Fruit fly (Drosophila melanogaster) whole organism, embryonic: ENCODE measurements around the gene CG33795.

Experiments
- Bdp1 ChIP-seq: fragments of 200-800 bp; sonication (Bioruptor generic); optimal IDR thresholded peaks from 3 replicates; lab custom pipeline; 2016; ENCODE audit warnings: missing biosample characterization, missing genetic modification characterization
- C15 ChIP-seq: fragments of 200-800 bp; sonication (Bioruptor generic); IDR thresholded peaks from 3 replicates; pipeline ENCODE4 v1.3.6; 2022; ENCODE audit warnings: missing biosample characterization, missing genetic modification characterization
- CG10321 ChIP-seq: fragments of 200-800 bp; sonication (Bioruptor generic); IDR thresholded peaks from 2 replicates; pipeline ENCODE4 v1.3.6; 2022; ENCODE audit warnings: missing biosample characterization, missing genetic modification characterization
- CG10543 ChIP-seq: fragments of 200-800 bp; sonication (Bioruptor generic); optimal IDR thresholded peaks from 3 replicates; lab custom pipeline; 2017; ENCODE audit warnings: missing biosample characterization, mild to moderate bottlenecking, missing genetic modification characterization, moderate library complexity
- CG14667 ChIP-seq: fragments of 200-800 bp; sonication (Bioruptor generic); IDR thresholded peaks from 2 replicates; pipeline ENCODE4 v1.3.6; 2022; ENCODE audit warnings: missing biosample characterization, missing genetic modification characterization
- CG15011 ChIP-seq: fragments of 200-800 bp; sonication (Bioruptor generic); optimal IDR thresholded peaks from 3 replicates; lab custom pipeline; 2018; ENCODE audit warnings: missing biosample characterization, mild to moderate bottlenecking, missing genetic modification characterization
- CG15073 ChIP-seq: fragments of 200-800 bp; sonication (Bioruptor generic); optimal IDR thresholded peaks from 2 replicates; lab custom pipeline; 2016; ENCODE audit warnings: missing biosample characterization, missing genetic modification characterization
- CG1792 ChIP-seq: fragments of 200-800 bp; sonication (Bioruptor generic); optimal IDR thresholded peaks from 2 replicates; lab custom pipeline; 2016; ENCODE audit warnings: missing biosample characterization, missing genetic modification characterization
- CG18599 ChIP-seq: fragments of 200-800 bp; sonication (Bioruptor generic); optimal IDR thresholded peaks from 3 replicates; lab custom pipeline; 2017; ENCODE audit warnings: missing biosample characterization, missing genetic modification characterization, mild to moderate bottlenecking, moderate library complexity, missing genetic modification reagents
- CG3163 ChIP-seq: fragments of 200-800 bp; sonication (Bioruptor generic); optimal IDR thresholded peaks from 3 replicates; lab custom pipeline; 2016; ENCODE audit warnings: missing biosample characterization, missing genetic modification characterization
- CG3726 ChIP-seq: fragments of 200-800 bp; sonication (Bioruptor generic); IDR thresholded peaks from 3 replicates; pipeline ENCODE4, ENCODE4 v1.3.6; 2022; ENCODE audit warnings: missing biosample characterization, missing genetic modification characterization
- CG4730 ChIP-seq: fragments of 200-800 bp; sonication (Bioruptor generic); IDR thresholded peaks from 2 replicates; pipeline ENCODE4 v1.3.6; 2022; ENCODE audit warnings: missing biosample characterization, missing genetic modification characterization
- CoRest ChIP-seq: fragments of 200-800 bp; sonication (Bioruptor generic); optimal IDR thresholded peaks from 3 replicates; lab custom pipeline; 2018; ENCODE audit warnings: missing biosample characterization, mild to moderate bottlenecking, missing genetic modification characterization, moderate library complexity
- Dref ChIP-seq: fragments of 200-800 bp; sonication (Bioruptor generic); IDR thresholded peaks from 2 replicates; pipeline ENCODE4 v1.3.6; 2022; ENCODE audit warnings: missing biosample characterization, missing genetic modification characterization
- E2f2 ChIP-seq: fragments of 200-800 bp; sonication (Bioruptor generic); IDR thresholded peaks from 2 replicates; pipeline ENCODE4 v1.3.6; 2022; ENCODE audit warnings: missing biosample characterization, missing genetic modification characterization
- ERR ChIP-seq: fragments of 200-800 bp; sonication (Bioruptor generic); optimal IDR thresholded peaks from 2 replicates; lab custom pipeline; 2016; ENCODE audit warnings: missing biosample characterization, missing genetic modification characterization
- Fer3 ChIP-seq: fragments of 200-800 bp; sonication (Bioruptor generic); optimal IDR thresholded peaks from 2 replicates; lab custom pipeline; 2018; ENCODE audit warnings: missing biosample characterization, mild to moderate bottlenecking, missing genetic modification characterization, moderate library complexity
- GATAe ChIP-seq: fragments of 200-800 bp; sonication (Bioruptor generic); conservative IDR thresholded peaks from 2 replicates; pipeline ENCODE4 v1.3.6; 2022; ENCODE audit warnings: missing biosample characterization, missing genetic modification characterization
- Hand ChIP-seq: fragments of 200-800 bp; sonication (Bioruptor generic); optimal IDR thresholded peaks from 2 replicates; lab custom pipeline; 2017; ENCODE audit warnings: mild to moderate bottlenecking, missing biosample characterization, missing genetic modification reagents, missing genetic modification characterization
- Hmx ChIP-seq: fragments of 200-800 bp; sonication (Bioruptor generic); optimal IDR thresholded peaks from 2 replicates; lab custom pipeline; 2016; ENCODE audit warnings: missing biosample characterization, missing genetic modification characterization
- Hr78 ChIP-seq, 2 experiments: fragments of 200-800 bp in 1 of 2; fragments of >200 bp in 1 of 2; sonication (Bioruptor generic) in 1 of 2; optimal IDR thresholded peaks; 2 replicates each; lab custom pipeline; 2017 to 2019; ENCODE audit warnings: missing biosample characterization in 2 of 2, missing genetic modification characterization in 2 of 2, mild to moderate bottlenecking in 1 of 2, moderate library complexity in 1 of 2
- Jarid2 ChIP-seq: fragments of 200-800 bp; sonication (Bioruptor generic); optimal IDR thresholded peaks from 3 replicates; lab custom pipeline; 2017; ENCODE audit warnings: mild to moderate bottlenecking, missing biosample characterization, missing genetic modification reagents, missing genetic modification characterization
- Nf-YA ChIP-seq: fragments of 200-800 bp; sonication (Bioruptor generic); IDR thresholded peaks from 2 replicates; pipeline ENCODE4 v1.3.6; 2022; ENCODE audit warnings: missing biosample characterization, missing genetic modification characterization
- Sox102F ChIP-seq: fragments of 200-800 bp; sonication (Bioruptor generic); optimal IDR thresholded peaks from 2 replicates; lab custom pipeline; 2018; ENCODE audit warnings: missing biosample characterization, mild to moderate bottlenecking, missing genetic modification characterization, moderate library complexity
- Spps ChIP-seq: fragments of 200-800 bp; sonication (Bioruptor generic); optimal IDR thresholded peaks from 2 replicates; lab custom pipeline; 2018; ENCODE audit warnings: missing biosample characterization, mild to moderate bottlenecking, missing genetic modification characterization
- Xrp1 ChIP-seq: fragments of 200-800 bp; sonication (Bioruptor generic); IDR thresholded peaks from 2 replicates; pipeline ENCODE4 v1.3.6; 2022; ENCODE audit warnings: missing biosample characterization, missing genetic modification characterization
- ase ChIP-seq: fragments of 200-800 bp; sonication (Bioruptor generic); IDR thresholded peaks from 3 replicates; pipeline ENCODE4 v1.3.6; 2022; ENCODE audit warnings: missing biosample characterization, missing genetic modification characterization
- bowl ChIP-seq: fragments of 200-800 bp; sonication (Bioruptor generic); IDR thresholded peaks from 2 replicates; pipeline ENCODE4 v1.3.6; 2022; ENCODE audit warnings: missing biosample characterization, missing genetic modification characterization
- cato ChIP-seq: fragments of 200-800 bp; sonication (Bioruptor generic); optimal IDR thresholded peaks from 2 replicates; lab custom pipeline; 2016; ENCODE audit warnings: missing biosample characterization, missing genetic modification characterization, borderline replicate concordance
- crol ChIP-seq: fragments of 200-800 bp; sonication (Bioruptor generic); IDR thresholded peaks from 2 replicates; pipeline ENCODE4 v1.3.6; 2022; ENCODE audit warnings: missing biosample characterization, missing genetic modification characterization
- dan ChIP-seq: fragments of 200-800 bp; sonication (Bioruptor generic); IDR thresholded peaks from 2 replicates; pipeline ENCODE4 v1.3.6; 2022; ENCODE audit warnings: missing biosample characterization, missing genetic modification characterization
- gce ChIP-seq: fragments of 200-800 bp; sonication (Bioruptor generic); IDR thresholded peaks from 3 replicates; pipeline ENCODE4 v1.3.6; 2022; ENCODE audit warnings: missing biosample characterization, missing genetic modification characterization
- hbn ChIP-seq: fragments of 200-800 bp; sonication (Bioruptor generic); IDR thresholded peaks from 2 replicates; pipeline ENCODE4 v1.3.6; 2022; ENCODE audit warnings: missing biosample characterization, missing genetic modification characterization; ENCODE audit not compliant: partially characterized antibody
- her ChIP-seq: fragments of 200-800 bp; sonication (Bioruptor generic); optimal IDR thresholded peaks from 2 replicates; lab custom pipeline; 2016; ENCODE audit warnings: missing biosample characterization, missing genetic modification characterization
- jumu ChIP-seq: fragments of 200-800 bp; sonication (Bioruptor generic); optimal IDR thresholded peaks from 3 replicates; lab custom pipeline; 2016; ENCODE audit warnings: missing biosample characterization, missing genetic modification characterization
- kah ChIP-seq: fragments of 200-800 bp; sonication (Bioruptor generic); optimal IDR thresholded peaks from 2 replicates; lab custom pipeline; 2018; ENCODE audit warnings: missing biosample characterization, mild to moderate bottlenecking, missing genetic modification characterization
- lab ChIP-seq: fragments of 200-800 bp; sonication (Bioruptor generic); optimal IDR thresholded peaks from 3 replicates; lab custom pipeline; 2017; ENCODE audit warnings: missing biosample characterization, missing genetic modification characterization, mild to moderate bottlenecking, moderate library complexity, missing genetic modification reagents
- lov ChIP-seq, 2 experiments: fragments of 200-800 bp in 1 of 2; fragments of >200 bp in 1 of 2; sonication (Bioruptor generic) in 1 of 2; IDR thresholded peaks in 1 of 2; optimal IDR thresholded peaks in 1 of 2; 2 replicates in 1 of 2; 3 replicates in 1 of 2; pipeline versions ENCODE4 v1.3.6 to Lab custom; 2017 to 2022; ENCODE audit warnings: missing biosample characterization in 1 of 2, missing genetic modification characterization in 1 of 2
- nerfin-2 ChIP-seq: fragments of 200-800 bp; sonication (Bioruptor generic); IDR thresholded peaks from 2 replicates; pipeline ENCODE4 v1.3.6; 2022; ENCODE audit warnings: missing biosample characterization, missing genetic modification characterization; ENCODE audit not compliant: partially characterized antibody
- org-1 ChIP-seq: fragments of 200-800 bp; sonication (Bioruptor generic); optimal IDR thresholded peaks from 2 replicates; lab custom pipeline; 2017; ENCODE audit warnings: missing biosample characterization, missing genetic modification characterization
- otp ChIP-seq: fragments of 200-800 bp; sonication (Bioruptor generic); IDR thresholded peaks from 3 replicates; pipeline ENCODE4, ENCODE4 v1.3.6; 2022; ENCODE audit warnings: missing biosample characterization, missing genetic modification characterization
- pfk ChIP-seq: fragments of 200-800 bp; sonication (Bioruptor generic); optimal IDR thresholded peaks from 2 replicates; lab custom pipeline; 2018; ENCODE audit warnings: missing biosample characterization, mild to moderate bottlenecking, missing genetic modification characterization, moderate library complexity
- row ChIP-seq: fragments of 200-800 bp; sonication (Bioruptor generic); IDR thresholded peaks from 3 replicates; pipeline ENCODE4 v1.3.6; 2022; ENCODE audit warnings: missing biosample characterization, missing genetic modification characterization
- sc ChIP-seq, 3 experiments: fragments of >200 bp in 2 of 3; fragments of 200-800 bp in 1 of 3; sonication (Bioruptor generic) in 1 of 3; optimal IDR thresholded peaks; 2 replicates in 2 of 3; 3 replicates in 1 of 3; lab custom pipeline; 2017; ENCODE audit warnings: mild to moderate bottlenecking in 1 of 3, missing biosample characterization in 1 of 3, missing genetic modification characterization in 1 of 3, missing genetic modification reagents in 1 of 3
- scrt ChIP-seq: fragments of 200-800 bp; sonication (Bioruptor generic); optimal IDR thresholded peaks from 2 replicates; lab custom pipeline; 2018; ENCODE audit warnings: missing biosample characterization, mild to moderate bottlenecking, missing genetic modification characterization, moderate library complexity
- stwl ChIP-seq: fragments of 200-800 bp; sonication (Bioruptor generic); optimal IDR thresholded peaks from 3 replicates; lab custom pipeline; 2018; ENCODE audit warnings: missing biosample characterization, mild to moderate bottlenecking, missing genetic modification characterization, moderate library complexity
- vnd ChIP-seq: fragments of 200-800 bp; sonication (Bioruptor generic); IDR thresholded peaks from 3 replicates; pipeline ENCODE4 v1.3.6; 2022; ENCODE audit warnings: missing biosample characterization, missing genetic modification characterization; ENCODE audit not compliant: partially characterized antibody
- zf30C ChIP-seq: fragments of 200-800 bp; sonication (Bioruptor generic); optimal IDR thresholded peaks from 3 replicates; lab custom pipeline; 2018; ENCODE audit warnings: missing biosample characterization, mild to moderate bottlenecking, missing genetic modification characterization

The CG33795 gene

DNA sequence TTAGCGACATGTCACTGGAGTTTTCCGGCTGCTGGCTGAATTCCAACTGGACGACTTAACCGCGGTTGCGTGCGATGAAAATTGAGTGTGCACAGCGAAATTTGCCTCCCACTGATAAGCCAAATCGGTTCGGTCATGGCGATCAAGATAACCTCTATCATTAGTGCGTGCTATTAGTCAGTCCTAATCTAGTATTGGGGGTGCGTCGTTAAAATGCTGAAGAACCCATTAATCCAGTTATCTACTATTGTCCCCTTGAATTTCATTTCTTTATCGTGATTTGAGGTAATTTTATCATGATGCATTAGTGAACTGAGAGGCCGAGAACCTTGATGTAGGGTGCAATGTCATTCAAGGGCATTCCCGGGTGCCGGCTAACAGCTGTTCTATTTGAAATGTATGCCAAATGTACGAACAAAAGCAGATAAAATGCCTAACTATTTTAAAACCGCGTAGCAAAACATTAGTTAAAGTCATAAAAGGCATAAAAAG, 42.7 kb downstream of the CG33795 start, which contains the start of gene Pgm1 (continued):
- TF ChIP-seq Nf-YA (peak; percentile 54; the same call in 1 of the 2 replicates), Hmx (peak; percentile 70), lov (optimal IDR thresholded peaks at IDR 0.05; lab: Kevin White, UChicago) (no peak), lov (GFP tag; IDR thresholded peaks at IDR 0.05; lab: Robert Waterston, UW) (0 out of 3 replicates have a peak, but pooled peaks have one; percentile 38), GATAe (GFP tag; lab: Robert Waterston, UW) (peak; percentile 89), Xrp1 (GFP tag; lab: Robert Waterston, UW) (peak; percentile 84), CG3726 (peak; percentile 68), otp (GFP tag; lab: Robert Waterston, UW) (peak; percentile 68; the same call in 2 of the 3 replicates), Fer3 (tag; lab: Kevin White, UChicago) (no peak), lab (GFP tag; lab: Kevin White, UChicago) (peak; percentile 87), org-1 (GFP tag; lab: Kevin White, UChicago) (peak; percentile 81), cato (GFP tag; lab: Kevin White, UChicago) (peak; percentile 52), row (GFP tag; lab: Robert Waterston, UW) (peak; percentile 99), Hand (GFP tag; lab: Kevin White, UChicago) (peak; percentile 77), CG10543 (peak; percentile 79), E2f2 (GFP tag; lab: Robert Waterston, UW) (peak; percentile 53; the same call in 1 of the 2 replicates), CG3163 (peak; percentile 82), stwl (peak; percentile 15), ase (GFP tag; lab: Robert Waterston, UW) (peak; percentile 28; the same call in 1 of the 3 replicates), Hr78 (GFP tag; optimal IDR thresholded peaks at IDR 0.05; lab: Kevin White, UChicago) (peak in 1 of 2 experiments; percentile 80), CG1792 (peak; percentile 83), sc (optimal IDR thresholded peaks at IDR 0.05; lab: Kevin White, UChicago) (no peak), sc (GFP tag; optimal IDR thresholded peaks at IDR 0.05; lab: Kevin White, UChicago) (peak; percentile 50), CoRest (tag; lab: Kevin White, UChicago) (peak; percentile 71), ERR (peak; percentile 100), pfk (no peak), nerfin-2 (GFP tag; lab: Robert Waterston, UW) (no peak), crol (GFP tag; lab: Robert Waterston, UW) (no peak), vnd (no peak), kah (GFP tag; lab: Kevin White, UChicago) (peak; percentile 50), C15 (GFP tag; lab: Robert Waterston, UW) (no peak; the same call in 2 of the 3 replicates), Bdp1 (GFP tag; lab: Kevin White, UChicago) (peak; percentile 77), CG14667 (GFP tag; lab: Robert Waterston, UW) (peak; percentile 69; the same call in 1 of the 2 replicates), Jarid2 (GFP tag; lab: Kevin White, UChicago) (no peak), scrt (GFP tag; lab: Kevin White, UChicago) (peak; percentile 80), Dref (GFP tag; lab: Robert Waterston, UW) (no peak), CG10321 (GFP tag; lab: Robert Waterston, UW) (no peak), jumu (GFP tag; lab: Kevin White, UChicago) (peak; percentile 89), CG4730 (GFP tag; lab: Robert Waterston, UW) (peak; percentile 44), bowl (GFP tag; lab: Robert Waterston, UW) (no peak), CG15011 (GFP tag; lab: Kevin White, UChicago) (no peak), CG15073 (no peak), zf30C (GFP tag; lab: Kevin White, UChicago) (no peak), CG18599 (GFP tag; lab: Kevin White, UChicago) (peak; percentile 90), Sox102F (no peak), Spps (peak; percentile 70), her (peak; percentile 94), hbn (GFP tag; lab: Robert Waterston, UW) (no peak), dan (GFP tag; lab: Robert Waterston, UW) (0 out of 2 replicates have a peak, but pooled peaks have one; percentile 46), gce (GFP tag; lab: Robert Waterston, UW) (peak; percentile 77; the same call in 2 of the 3 replicates)
